Worm (Caenorhabditis elegans): ENCODE results near the gene C44H4.8.

The C44H4.8 gene

ce11 chrX:14557936-14558554, 36.9 kb upstream of the C44H4.8 start, which contains the start of gene nhr-3:
Gene nhr-3 (plus strand): TSS chrX:14558504.
- TF ChIP-seq nhr-6 (tag; optimal IDR thresholded peaks at IDR 0.05) (peak; percentile 8), gei-8 (GFP tag; optimal IDR thresholded peaks at IDR 0.05) (no peak), spr-3 (GFP tag; optimal IDR thresholded peaks at IDR 0.05) (no peak), nhr-28 (tag; optimal IDR thresholded peaks at IDR 0.05) (peak; percentile 93), nhr-10 (tag; optimal IDR thresholded peaks at IDR 0.05) (peak; percentile 26), hlh-30 (tag; optimal IDR thresholded peaks at IDR 0.05; ENCODE audit: insufficient read depth) (peak; percentile 79), zag-1 (tag; optimal IDR thresholded peaks at IDR 0.05) (no peak), mes-2 (tag; optimal IDR thresholded peaks at IDR 0.05; ENCODE audit: poor library complexity, severe bottlenecking) (peak; percentile 26), ceh-32 (tag; optimal IDR thresholded peaks at IDR 0.05; ENCODE audit: poor library complexity) (no peak), pqm-1 (tag; optimal IDR thresholded peaks at IDR 0.05) (peak; percentile 65), vab-7 (GFP tag; IDR thresholded peaks at IDR 0.05) (no peak), dve-1 (tag; optimal IDR thresholded peaks at IDR 0.05; ENCODE audit: insufficient read depth) (peak; percentile 51), dmd-6 (GFP tag; IDR thresholded peaks at IDR 0.05) (peak; percentile 75), nhr-77 (tag; optimal IDR thresholded peaks at IDR 0.05) (peak; percentile 38), nhr-48 (tag; optimal IDR thresholded peaks at IDR 0.05) (peak; percentile 36), hif-1 (tag; optimal IDR thresholded peaks at IDR 0.05) (peak in 1 of 2 experiments; percentile 9), ceh-82 (tag; optimal IDR thresholded peaks at IDR 0.05) (no peak), daf-12 (tag; optimal IDR thresholded peaks at IDR 0.05) (no peak), aha-1 (tag) (peak; percentile 58), hlh-11 (tag; optimal IDR thresholded peaks at IDR 0.05) (peak; percentile 56), jun-1 (tag; optimal IDR thresholded peaks at IDR 0.05) (peak; percentile 17), unc-62 (GFP tag; optimal IDR thresholded peaks at IDR 0.05 in 1 of 2) (peak in 1 of 2 experiments; percentile 99), unc-62 (tag; optimal IDR thresholded peaks at IDR 0.05) (no peak), saeg-2 (GFP tag; IDR thresholded peaks at IDR 0.05) (no peak), cey-2 (tag; optimal IDR thresholded peaks at IDR 0.05; ENCODE audit: borderline replicate concordance, insufficient read depth) (no peak), daf-16 (GFP tag; optimal IDR thresholded peaks at IDR 0.05) (no peak), daf-16 (tag; optimal IDR thresholded peaks at IDR 0.05) (peak; percentile 48)

ce11 chrX:14559084-14559483, 35.8 kb upstream of the C44H4.8 start:
- TF ChIP-seq madf-5 (GFP tag; IDR thresholded peaks at IDR 0.05) (no peak), zfp-2 (tag; optimal IDR thresholded peaks at IDR 0.05) (no peak), nhr-76 (tag; optimal IDR thresholded peaks at IDR 0.05) (no peak), dmd-6 (GFP tag; IDR thresholded peaks at IDR 0.05) (no peak), ceh-32 (tag; optimal IDR thresholded peaks at IDR 0.05; ENCODE audit: poor library complexity) (no peak), nhr-42 (GFP tag; IDR thresholded peaks at IDR 0.05) (no peak), set-16 (GFP tag; IDR thresholded peaks at IDR 0.05) (no peak), Y75B8A.6 (GFP tag; IDR thresholded peaks at IDR 0.05) (no peak), hlh-11 (tag; optimal IDR thresholded peaks at IDR 0.05) (no peak), ceh-44 (GFP tag; IDR thresholded peaks at IDR 0.05) (no peak), R02D3.7 (tag; optimal IDR thresholded peaks at IDR 0.05) (no peak), mxl-2 (GFP tag; conservative IDR thresholded peaks at IDR 0.05) (no peak), zfp-3 (GFP tag; conservative IDR thresholded peaks at IDR 0.05) (no peak), dpl-1 (GFP tag; optimal IDR thresholded peaks at IDR 0.05) (no peak), Y5F2A.4 (GFP tag; optimal IDR thresholded peaks at IDR 0.05) (no peak), nhr-77 (tag; optimal IDR thresholded peaks at IDR 0.05) (no peak), dmd-9 (GFP tag; IDR thresholded peaks at IDR 0.05) (no peak), T20F7.1 (GFP tag; optimal IDR thresholded peaks at IDR 0.05) (no peak)
